Worm (Caenorhabditis elegans): ENCODE results near the gene ttr-11.
"Not testable (repeated sequence)": the region's sequence is repeated elsewhere in the genome, so short reads cannot be mapped to it uniquely, and the experiment has no call there.

The ttr-11 gene

ce11 chrV:20603014-20603413 is at the start of gene ttr-11:
TSS of gene ttr-11 (plus strand) at chrV:20603314.
- TF ChIP-seq B0310.2 (tag; optimal IDR thresholded peaks at IDR 0.05) (no peak), pes-1 (GFP tag; IDR thresholded peaks at IDR 0.05) (no peak), ama-1 (optimal IDR thresholded peaks at IDR 0.05) (no peak), aly-1 (tag; optimal IDR thresholded peaks at IDR 0.05) (no peak), tbx-37 (GFP tag; conservative IDR thresholded peaks at IDR 0.05) (no peak), ceh-13 (GFP tag; optimal IDR thresholded peaks at IDR 0.05) (no peak), hmbx-1 (tag; optimal IDR thresholded peaks at IDR 0.05) (no peak), ets-7 (tag; optimal IDR thresholded peaks at IDR 0.05) (no peak), tbx-11 (GFP tag; IDR thresholded peaks at IDR 0.05) (no peak), ceh-36 (tag; optimal IDR thresholded peaks at IDR 0.05) (no peak), sea-1 (GFP tag; conservative IDR thresholded peaks at IDR 0.05) (no peak)

DNA sequence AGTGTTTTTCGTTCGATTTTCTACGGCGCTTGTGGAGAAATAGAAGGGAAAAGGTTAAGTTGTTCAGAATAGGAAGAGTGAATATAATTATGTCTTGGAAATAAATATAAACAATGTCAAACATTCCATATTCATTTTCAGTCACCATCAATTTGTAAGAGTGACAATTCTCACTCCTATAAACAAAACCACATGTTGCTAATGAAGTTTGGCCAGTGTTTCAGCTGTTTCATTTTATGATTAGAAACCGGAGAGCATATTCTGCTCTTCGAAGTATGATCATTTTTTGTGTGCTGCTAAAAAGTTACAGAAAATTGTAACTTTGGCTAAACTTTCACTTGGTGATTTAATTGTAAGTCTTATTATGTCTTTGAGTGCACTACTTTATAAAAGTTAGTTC is 48.0 kb upstream of the ttr-11 start, which contains the start of gene Y38H6C.21:
TSS of gene Y38H6C.21 (minus strand) at position 148 of the 400 bp plus-strand sequence.
- TF ChIP-seq flt-1 (GFP tag; IDR thresholded peaks at IDR 0.05) = no peak
- TF ChIP-seq sea-1 (GFP tag; conservative IDR thresholded peaks at IDR 0.05) = no peak
- TF ChIP-seq ets-7 (tag; optimal IDR thresholded peaks at IDR 0.05) = no peak
- TF ChIP-seq B0310.2 (tag; optimal IDR thresholded peaks at IDR 0.05) = no peak
- no peak for TF ChIP-seq ceh-36 (tag; optimal IDR thresholded peaks at IDR 0.05)
- TF ChIP-seq pes-1 (GFP tag; IDR thresholded peaks at IDR 0.05) = no peak
- TF ChIP-seq F13C5.2 (tag; optimal IDR thresholded peaks at IDR 0.05) = no peak
- TF ChIP-seq ama-1 (optimal IDR thresholded peaks at IDR 0.05) = no peak
- TF ChIP-seq aly-1 (tag; optimal IDR thresholded peaks at IDR 0.05) = no peak
- no peak for TF ChIP-seq tbx-11 (GFP tag; IDR thresholded peaks at IDR 0.05)
- no peak for TF ChIP-seq scrt-1 (GFP tag; IDR thresholded peaks at IDR 0.05)
- no peak for TF ChIP-seq hnd-1 (tag; optimal IDR thresholded peaks at IDR 0.05)
- TF ChIP-seq hmbx-1 (tag; optimal IDR thresholded peaks at IDR 0.05) = no peak

ce11 chrV:20556260-20556659 is 46.9 kb upstream of the ttr-11 start, which contains the start of gene Y38H6C.23:
TSS of gene Y38H6C.23 (minus strand) at chrV:20556360.
- no peak for TF ChIP-seq hmbx-1 (tag; optimal IDR thresholded peaks at IDR 0.05)
- TF ChIP-seq ceh-36 (tag; optimal IDR thresholded peaks at IDR 0.05) = no peak
- no peak for TF ChIP-seq tra-4 (tag; optimal IDR thresholded peaks at IDR 0.05)
- no peak for TF ChIP-seq ama-1 (optimal IDR thresholded peaks at IDR 0.05)
- no peak for TF ChIP-seq flt-1 (GFP tag; IDR thresholded peaks at IDR 0.05)
- no peak for TF ChIP-seq tbx-37 (GFP tag; conservative IDR thresholded peaks at IDR 0.05)
- TF ChIP-seq aly-1 (tag; optimal IDR thresholded peaks at IDR 0.05) = no peak
- TF ChIP-seq scrt-1 (GFP tag; IDR thresholded peaks at IDR 0.05) = no peak
- no peak for TF ChIP-seq pes-1 (GFP tag; IDR thresholded peaks at IDR 0.05)
- TF ChIP-seq F13C5.2 (tag; optimal IDR thresholded peaks at IDR 0.05) = no peak
- TF ChIP-seq sea-1 (GFP tag; conservative IDR thresholded peaks at IDR 0.05) = no peak
- TF ChIP-seq hnd-1 (tag; optimal IDR thresholded peaks at IDR 0.05) = no peak
- TF ChIP-seq hmg-4 (GFP tag; optimal IDR thresholded peaks at IDR 0.05) = no peak
- TF ChIP-seq B0310.2 (tag; optimal IDR thresholded peaks at IDR 0.05) = no peak
- no peak for TF ChIP-seq tbx-11 (GFP tag; IDR thresholded peaks at IDR 0.05)
- TF ChIP-seq ceh-13 (GFP tag; optimal IDR thresholded peaks at IDR 0.05) = no peak
- TF ChIP-seq ets-7 (tag; optimal IDR thresholded peaks at IDR 0.05) = no peak

DNA sequence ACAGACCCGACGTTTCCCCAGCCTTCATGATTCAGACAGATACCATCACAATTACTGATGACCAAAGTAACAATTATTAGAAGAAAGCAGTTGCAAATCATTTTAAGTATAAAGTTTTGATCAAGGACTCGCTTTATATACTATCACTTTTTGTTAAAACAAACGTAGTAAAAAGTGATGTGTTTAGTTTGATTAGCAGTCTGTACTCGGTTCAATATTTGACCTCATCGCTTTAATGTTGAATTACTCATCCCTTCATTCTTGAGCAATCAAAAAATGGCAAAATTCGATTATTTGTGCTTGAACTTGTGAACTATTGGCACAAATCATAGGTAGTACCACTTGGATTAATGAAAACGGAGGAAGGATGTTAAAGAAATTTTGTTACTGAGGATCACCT is 44.8 kb upstream of the ttr-11 start, which contains the start of gene abf-4:
TSS of gene abf-4 (minus strand) at position 101 of the 400 bp plus-strand sequence.
- no peak for TF ChIP-seq hmbx-1 (tag; optimal IDR thresholded peaks at IDR 0.05)

ce11 chrV:20561795-20562194 is 41.3 kb upstream of the ttr-11 start, which contains the start of gene F26F2.1:
TSS of gene F26F2.1 (minus strand) at chrV:20561895.
- no peak for TF ChIP-seq ets-7 (tag; optimal IDR thresholded peaks at IDR 0.05)
- no peak for TF ChIP-seq ama-1 (optimal IDR thresholded peaks at IDR 0.05)
- no peak for TF ChIP-seq flt-1 (GFP tag; IDR thresholded peaks at IDR 0.05)
- no peak for TF ChIP-seq B0310.2 (tag; optimal IDR thresholded peaks at IDR 0.05)
- TF ChIP-seq pes-1 (GFP tag; IDR thresholded peaks at IDR 0.05) = no peak

- not testable (repeated sequence) for TF ChIP-seq hmg-4 (GFP tag; optimal IDR thresholded peaks at IDR 0.05); pes-1 (GFP tag; IDR thresholded peaks at IDR 0.05); ets-7 (tag; optimal IDR thresholded peaks at IDR 0.05)
Observed at ce11 chrV:20564054-20564453, 39.1 kb upstream of the ttr-11 start, which contains the start of gene F26F2.13. TSS of gene F26F2.13 (plus strand) at chrV:20564354.

- TF ChIP-seq pes-1 (GFP tag; IDR thresholded peaks at IDR 0.05) (no peak), hmg-4 (GFP tag; optimal IDR thresholded peaks at IDR 0.05) (no peak), B0310.2 (tag; optimal IDR thresholded peaks at IDR 0.05) (no peak), ets-7 (tag; optimal IDR thresholded peaks at IDR 0.05) (no peak), tra-4 (tag; optimal IDR thresholded peaks at IDR 0.05) (no peak), hmbx-1 (tag; optimal IDR thresholded peaks at IDR 0.05) (no peak), sea-1 (GFP tag; conservative IDR thresholded peaks at IDR 0.05) (no peak), ceh-36 (tag; optimal IDR thresholded peaks at IDR 0.05) (no peak), aly-1 (tag; optimal IDR thresholded peaks at IDR 0.05) (no peak), ama-1 (optimal IDR thresholded peaks at IDR 0.05) (no peak), tbx-11 (GFP tag; IDR thresholded peaks at IDR 0.05) (no peak), hnd-1 (tag; optimal IDR thresholded peaks at IDR 0.05) (no peak)
Observed at ce11 chrV:20566454-20566853, 36.7 kb upstream of the ttr-11 start, which contains the start of gene F26F2.3. TSS of gene F26F2.3 (minus strand) at chrV:20566554.

- not testable (repeated sequence) for TF ChIP-seq hmbx-1 (tag; optimal IDR thresholded peaks at IDR 0.05); tbx-37 (GFP tag; conservative IDR thresholded peaks at IDR 0.05); B0310.2 (tag; optimal IDR thresholded peaks at IDR 0.05)
Observed at ce11 chrV:20568995-20569394, 34.1 kb upstream of the ttr-11 start, which contains the start of gene F26F2.4. TSS of gene F26F2.4 (plus strand) at chrV:20569295.

Measured in whole organism, early embryonic.